Worm (Caenorhabditis elegans) whole organism, early embryonic: ENCODE results near the gene F21C10.5.

Experiments
- B0310.2 ChIP-seq: sonication (generic microtip); optimal IDR thresholded peaks from 2 replicates; lab custom pipeline; 2016; ENCODE audit warnings: mild to moderate bottlenecking, missing genetic modification characterization, missing compliant biosample characterization
- F13C5.2 ChIP-seq: sonication (generic microtip); optimal IDR thresholded peaks from 2 replicates; lab custom pipeline; 2017; ENCODE audit warnings: mild to moderate bottlenecking, missing genetic modification characterization, inconsistent platforms, missing compliant biosample characterization
- aly-1 ChIP-seq: sonication (generic microtip); optimal IDR thresholded peaks from 2 replicates; lab custom pipeline; 2016; ENCODE audit warnings: missing genetic modification characterization, missing compliant biosample characterization
- ama-1 ChIP-seq: fragments of 150-350 bp; optimal IDR thresholded peaks from 2 replicates; lab custom pipeline; 2014
- ceh-36 ChIP-seq: sonication (generic microtip); optimal IDR thresholded peaks from 2 replicates; lab custom pipeline; 2016; ENCODE audit warnings: missing genetic modification characterization, inconsistent platforms, missing compliant biosample characterization
- ets-7 ChIP-seq: sonication (generic microtip); optimal IDR thresholded peaks from 2 replicates; lab custom pipeline; 2016; ENCODE audit warnings: missing genotype, missing genetic modification characterization, missing compliant biosample characterization
- flt-1 ChIP-seq: fragments of 200-800 bp; sonication (Bioruptor generic); IDR thresholded peaks from 2 replicates; pipeline ENCODE4 v1.3.6; 2022; ENCODE audit warnings: missing genetic modification characterization, missing compliant biosample characterization
- hmbx-1 ChIP-seq: sonication (generic microtip); optimal IDR thresholded peaks from 2 replicates; lab custom pipeline; 2016; ENCODE audit warnings: mild to moderate bottlenecking, missing genetic modification characterization, missing compliant biosample characterization
- hnd-1 ChIP-seq: sonication (generic microtip); optimal IDR thresholded peaks from 2 replicates; lab custom pipeline; 2016; ENCODE audit warnings: missing genetic modification characterization, missing compliant biosample characterization
- scrt-1 ChIP-seq: fragments of 200-800 bp; sonication (Bioruptor generic); IDR thresholded peaks from 2 replicates; pipeline ENCODE4 v1.3.6; 2022; ENCODE audit warnings: missing genetic modification characterization, missing compliant biosample characterization
- sea-1 ChIP-seq: fragments of 200-800 bp; sonication (Bioruptor generic); conservative IDR thresholded peaks from 2 replicates; pipeline ENCODE4 v1.3.6; 2022; ENCODE audit warnings: missing genetic modification characterization, missing compliant biosample characterization
- tbx-37 ChIP-seq: fragments of 200-800 bp; sonication (Bioruptor generic); conservative IDR thresholded peaks from 2 replicates; pipeline ENCODE4 v1.3.6; 2022; ENCODE audit warnings: missing genetic modification reagents, missing genetic modification characterization, missing compliant biosample characterization

DNA sequence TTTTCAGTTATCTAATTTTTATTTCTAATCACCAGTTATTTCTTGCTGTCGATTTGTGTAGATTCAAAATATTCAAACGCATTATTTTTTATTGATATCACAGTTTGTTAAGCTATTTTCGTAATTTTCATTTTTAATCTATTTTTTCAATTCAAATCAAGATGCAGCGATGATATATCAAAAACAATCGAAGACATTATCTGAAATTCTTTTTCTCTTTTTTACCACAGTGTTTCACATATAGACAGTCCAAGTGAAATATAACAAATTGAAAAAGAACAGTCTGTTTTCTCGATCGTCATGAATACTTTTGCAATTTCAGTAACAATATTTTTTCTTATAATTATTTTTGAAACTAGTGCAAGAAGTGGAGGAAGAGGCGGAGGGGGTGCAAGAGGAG lies at the start of gene F21C10.5:
- no peak for TF ChIP-seq aly-1
- no peak for TF ChIP-seq ets-7 (tag; lab: Kevin White, UChicago)
- no peak for TF ChIP-seq sea-1 (GFP tag; lab: Robert Waterston, UW)
- no peak for TF ChIP-seq scrt-1
- TF ChIP-seq ama-1 (lab: Kevin White, UChicago) = no peak
- no peak for TF ChIP-seq tbx-37
- TF ChIP-seq B0310.2 (tag; lab: Kevin White, UChicago) = no peak
- TF ChIP-seq hnd-1 = no peak
- TF ChIP-seq flt-1 (GFP tag; lab: Robert Waterston, UW) = no peak
- no peak for TF ChIP-seq ceh-36 (tag; lab: Kevin White, UChicago)
- TF ChIP-seq hmbx-1 (tag; lab: Kevin White, UChicago) = no peak
- TF ChIP-seq F13C5.2 (tag; lab: Kevin White, UChicago) = no peak
